Worm (Caenorhabditis elegans): ENCODE measurements around the gene mcm-5.

The mcm-5 gene

DNA sequence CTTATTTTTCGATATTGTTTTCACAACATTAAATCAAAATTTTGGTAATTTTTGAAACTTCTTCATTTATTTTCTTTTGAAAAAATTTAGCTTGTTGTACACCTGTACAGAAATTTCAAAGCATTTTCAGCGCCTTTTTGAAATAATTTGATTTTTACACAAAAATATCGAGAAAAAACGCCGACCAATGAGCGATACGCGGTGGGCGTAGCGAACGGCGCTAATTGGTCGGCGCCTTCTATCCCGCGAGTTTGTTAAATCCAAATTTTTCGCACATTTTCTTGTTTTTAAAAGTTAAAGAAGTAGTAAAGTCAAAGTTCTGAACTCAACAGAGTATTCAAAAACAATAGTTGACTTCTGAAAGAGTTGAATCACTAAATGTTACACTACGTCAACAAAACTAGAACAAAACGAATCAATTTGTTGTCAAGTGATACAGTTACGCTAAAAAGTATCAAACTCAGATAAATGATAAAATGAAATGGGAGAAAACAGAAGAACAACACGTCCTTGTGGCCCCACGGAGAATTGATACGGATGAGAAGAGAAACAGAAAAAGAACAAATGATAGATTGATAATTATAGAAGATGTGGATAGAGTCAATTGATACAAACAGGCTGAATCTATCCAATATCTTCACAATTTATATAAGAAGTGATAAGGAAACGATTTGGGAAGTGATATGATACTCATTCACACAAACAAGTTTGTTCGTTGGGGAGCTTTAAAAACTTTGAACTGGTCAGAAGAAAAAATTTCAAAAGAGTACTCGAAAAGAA is 37.3 kb upstream of the mcm-5 start:
- TF ChIP-seq ets-5 (GFP tag; IDR thresholded peaks at IDR 0.05) = no peak
- TF ChIP-seq elt-3 (tag; optimal IDR thresholded peaks at IDR 0.05) = peak in 5 of 6 experiments; percentile 56 to 89 (median 65)
- no peak for TF ChIP-seq lir-3 (tag; optimal IDR thresholded peaks at IDR 0.05; ENCODE audit: poor library complexity)
- TF ChIP-seq jun-1 (tag; optimal IDR thresholded peaks at IDR 0.05) = no peak
- TF ChIP-seq blmp-1 (tag; optimal IDR thresholded peaks at IDR 0.05) = peak; percentile 75
- no peak for TF ChIP-seq ceh-82 (tag; optimal IDR thresholded peaks at IDR 0.05)
- no peak for TF ChIP-seq tlp-1 (tag; optimal IDR thresholded peaks at IDR 0.05)
- TF ChIP-seq nhr-85 (tag) = peak; percentile 25
- TF ChIP-seq nhr-20 (tag; optimal IDR thresholded peaks at IDR 0.05) = peak; percentile 4
- no peak for TF ChIP-seq dpl-1 (GFP tag; optimal IDR thresholded peaks at IDR 0.05)
- TF ChIP-seq sup-37 (GFP tag; optimal IDR thresholded peaks at IDR 0.05) = no peak
- peak; percentile 41 for TF ChIP-seq snu-23 (GFP tag; optimal IDR thresholded peaks at IDR 0.05)
- peak; percentile 50 for TF ChIP-seq lin-14 (GFP tag; optimal IDR thresholded peaks at IDR 0.05)
- TF ChIP-seq ztf-4 (tag; optimal IDR thresholded peaks at IDR 0.05) = no peak

ce11 chrIII:4323859-4324258 is 32.8 kb upstream of the mcm-5 start, which contains the start of gene H38K22.9:
H38K22.9 (plus strand) TSS chrIII:4324159.
- no peak for TF ChIP-seq elt-2 (tag; optimal IDR thresholded peaks at IDR 0.05)
- TF ChIP-seq nhr-85 (tag) = peak; percentile 25
- TF ChIP-seq nhr-84 (tag; optimal IDR thresholded peaks at IDR 0.05) = no peak
- no peak for TF ChIP-seq dpl-1 (GFP tag; optimal IDR thresholded peaks at IDR 0.05)
- TF ChIP-seq irx-1 (tag; optimal IDR thresholded peaks at IDR 0.05) = no peak
- TF ChIP-seq efl-1 (optimal IDR thresholded peaks at IDR 0.05) = no peak
- peak in 1 of 2 experiments; percentile 63 for TF ChIP-seq efl-1 (GFP tag; optimal IDR thresholded peaks at IDR 0.05 in 1 of 2)

DNA sequence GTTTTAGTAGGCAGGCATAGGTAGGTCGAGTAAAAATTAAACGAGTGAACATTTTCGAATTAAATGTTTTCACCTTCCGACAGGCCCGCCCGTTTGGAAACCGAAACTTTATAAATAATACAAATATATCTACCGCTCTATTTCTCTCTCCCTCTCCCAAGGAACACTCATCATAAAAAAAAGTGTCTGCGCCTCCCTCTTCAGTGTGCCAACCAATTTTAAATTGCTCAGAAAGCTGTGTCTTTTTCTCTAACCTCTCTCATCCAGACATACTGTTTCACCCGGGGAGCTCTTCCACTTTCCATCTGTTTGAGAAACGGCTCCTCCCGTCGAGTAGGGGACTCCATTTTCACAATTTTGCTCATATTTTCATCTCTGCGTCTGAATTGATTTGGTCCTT is 32.1 kb upstream of the mcm-5 start:
- peak; percentile 34 for TF ChIP-seq nhr-47 (tag; optimal IDR thresholded peaks at IDR 0.05)
- no peak for TF ChIP-seq elt-3 (tag; optimal IDR thresholded peaks at IDR 0.05)
- TF ChIP-seq tbx-2 (tag; optimal IDR thresholded peaks at IDR 0.05) = peak; percentile 55
- no peak for TF ChIP-seq nhr-84 (tag; optimal IDR thresholded peaks at IDR 0.05)
- TF ChIP-seq nhr-11 (tag; optimal IDR thresholded peaks at IDR 0.05) = no peak
- peak; percentile 2 for TF ChIP-seq F16B12.6 (tag; optimal IDR thresholded peaks at IDR 0.05)
- TF ChIP-seq pqm-1 (tag; optimal IDR thresholded peaks at IDR 0.05) = no peak
- peak; percentile 8 for TF ChIP-seq ceh-8 (GFP tag; optimal IDR thresholded peaks at IDR 0.05)
- peak; percentile 93 for TF ChIP-seq lin-14 (GFP tag; optimal IDR thresholded peaks at IDR 0.05)
- TF ChIP-seq nhr-19 (GFP tag; conservative IDR thresholded peaks at IDR 0.05) = 0 out of 2 replicates have a peak, but pooled peaks have one; percentile 10
- TF ChIP-seq C04F5.9 (tag; optimal IDR thresholded peaks at IDR 0.05) = no peak
- no peak for TF ChIP-seq mef-2 (tag; optimal IDR thresholded peaks at IDR 0.05)
- peak; percentile 11 to 40 (median 37) for TF ChIP-seq ceh-82 (tag; optimal IDR thresholded peaks at IDR 0.05)
- TF ChIP-seq hpl-2 (GFP tag; optimal IDR thresholded peaks at IDR 0.05) = no peak
- TF ChIP-seq nhr-90 (tag; optimal IDR thresholded peaks at IDR 0.05; ENCODE audit: poor library complexity) = no peak
- peak in 2 of 3 experiments; percentile 5 to 37 for TF ChIP-seq dpl-1 (GFP tag; optimal IDR thresholded peaks at IDR 0.05)
- TF ChIP-seq ces-1 (GFP tag; optimal IDR thresholded peaks at IDR 0.05) = no peak
- TF ChIP-seq lin-13 (GFP tag; optimal IDR thresholded peaks at IDR 0.05) = no peak
- TF ChIP-seq efl-3 (GFP tag; optimal IDR thresholded peaks at IDR 0.05) = no peak
- TF ChIP-seq efl-1 (optimal IDR thresholded peaks at IDR 0.05) = peak; percentile 50 to 55
- TF ChIP-seq efl-1 (GFP tag; optimal IDR thresholded peaks at IDR 0.05 in 1 of 2) = peak; percentile 29 to 77
- peak; percentile 11 for TF ChIP-seq xbp-1 (tag; optimal IDR thresholded peaks at IDR 0.05)
- TF ChIP-seq ceh-88 (GFP tag; IDR thresholded peaks at IDR 0.05) = no peak
- TF ChIP-seq snpc-4 (tag; optimal IDR thresholded peaks at IDR 0.05) = peak; percentile 8
- no peak for TF ChIP-seq sox-4 (tag; optimal IDR thresholded peaks at IDR 0.05)
- no peak for TF ChIP-seq aly-2 (tag; optimal IDR thresholded peaks at IDR 0.05)
- TF ChIP-seq unc-130 (tag; optimal IDR thresholded peaks at IDR 0.05) = no peak
- TF ChIP-seq nhr-20 (tag; optimal IDR thresholded peaks at IDR 0.05) = peak; percentile 13
- TF ChIP-seq lin-35 (GFP tag; optimal IDR thresholded peaks at IDR 0.05) = peak in 1 of 2 experiments; percentile 37
- TF ChIP-seq mep-1 (tag; optimal IDR thresholded peaks at IDR 0.05) = peak; percentile 48
- no peak for TF ChIP-seq nhr-77 (tag; optimal IDR thresholded peaks at IDR 0.05)
- TF ChIP-seq mab-9 (GFP tag; IDR thresholded peaks at IDR 0.05) = no peak
- TF ChIP-seq skn-1 (tag; optimal IDR thresholded peaks at IDR 0.05) = peak; percentile 13
- peak; percentile 40 to 56 for TF ChIP-seq lsy-2 (tag; optimal IDR thresholded peaks at IDR 0.05)
- TF ChIP-seq unc-86 (tag; optimal IDR thresholded peaks at IDR 0.05) = peak; percentile 30
- TF ChIP-seq hlh-17 (GFP tag; optimal IDR thresholded peaks at IDR 0.05; ENCODE audit: borderline replicate concordance) = no peak
